Fruit fly (Drosophila melanogaster) Kc167 (cell line): Measurements from ENCODE around the gene CG6067.

Experiments
- Myc ChIP-seq: fragments of >200 bp; optimal IDR thresholded peaks from 2 replicates; lab custom pipeline; 2017; ENCODE audit warnings: missing external identifiers
- Sin3A ChIP-seq: fragments of >200 bp; optimal IDR thresholded peaks from 2 replicates; lab custom pipeline; 2018; ENCODE audit warnings: missing external identifiers
- h ChIP-seq: fragments of >200 bp; optimal IDR thresholded peaks from 3 replicates; lab custom pipeline; 2018; ENCODE audit warnings: missing external identifiers
- insv ChIP-seq: fragments of >200 bp; optimal IDR thresholded peaks from 3 replicates; lab custom pipeline; 2018; ENCODE audit warnings: missing external identifiers
- psq ChIP-seq: fragments of >200 bp; optimal IDR thresholded peaks from 2 replicates; lab custom pipeline; 2017; ENCODE audit warnings: missing external identifiers
- ttk ChIP-seq: sonication (Bioruptor generic); optimal IDR thresholded peaks from 2 replicates; lab custom pipeline; 2017; ENCODE audit warnings: missing external identifiers

DNA sequence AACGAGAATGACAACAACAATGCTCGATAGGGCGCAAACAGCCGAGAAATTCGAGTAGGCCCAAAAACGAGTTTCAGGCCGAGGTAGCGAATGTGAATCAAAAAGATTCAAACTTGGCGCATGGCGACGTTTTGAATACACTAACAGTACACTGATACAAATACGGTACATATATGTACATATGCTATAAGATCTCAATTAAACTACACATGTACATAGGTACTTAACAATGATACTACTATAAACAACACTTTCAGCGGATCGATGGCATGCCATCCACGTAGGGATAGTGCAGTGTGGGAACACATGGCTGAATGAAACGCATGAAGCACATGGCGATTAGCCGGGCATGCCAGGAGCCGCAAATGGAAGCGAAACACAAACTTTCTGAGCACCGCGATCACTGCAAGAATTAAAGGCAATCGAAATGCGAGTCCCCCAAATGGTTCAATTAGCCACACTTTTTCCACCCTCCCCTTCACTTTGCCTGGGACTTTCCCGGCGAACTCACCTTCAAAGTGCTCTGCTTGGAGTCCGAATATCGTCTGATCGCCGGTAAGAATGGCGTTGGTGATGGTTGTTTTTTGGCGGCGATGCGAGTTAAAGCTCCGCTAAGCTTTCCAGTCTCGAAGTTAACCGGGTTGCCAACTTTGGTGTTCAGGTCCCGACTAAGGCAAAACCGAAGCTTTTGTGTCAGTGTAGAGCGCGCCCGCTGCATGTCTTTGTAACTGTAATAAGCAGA lies 39.5 kb upstream of the CG6067 start:
- TF ChIP-seq psq (no peak), Sin3A (lab: Kevin White, UChicago) (no peak), h (no peak), insv (lab: Kevin White, UChicago) (no peak), ttk (lab: Kevin White, UChicago) (no peak), Myc (lab: Kevin White, UChicago) (no peak)
